Fruit fly (Drosophila melanogaster) whole organism, larva: ENCODE data around the gene CG4218.

Experiments
- noc ChIP-seq: fragments of 200-800 bp; sonication (Bioruptor generic); optimal IDR thresholded peaks from 3 replicates; lab custom pipeline; 2019; ENCODE audit warnings: missing biosample characterization, mild to moderate bottlenecking, missing genetic modification characterization, moderate library complexity

The CG4218 gene

dm6 chr2L:14502578-14503426 is 46.1 kb downstream of the CG4218 start:
- TF ChIP-seq noc = peak; percentile 95

dm6 chr2L:14501132-14501954 is 47.6 kb downstream of the CG4218 start:
- peak; percentile 97 for TF ChIP-seq noc

dm6 chr2L:14500383-14500782 is 48.5 kb downstream of the CG4218 start:
- peak; percentile 97 for TF ChIP-seq noc

- peak; percentile 19 for TF ChIP-seq noc
Measured at dm6 chr2L:14499497-14499896, 49.4 kb downstream of the CG4218 start.

- peak; percentile 55 for TF ChIP-seq noc
Measured at dm6 chr2L:14499078-14499477, 49.8 kb downstream of the CG4218 start.

DNA sequence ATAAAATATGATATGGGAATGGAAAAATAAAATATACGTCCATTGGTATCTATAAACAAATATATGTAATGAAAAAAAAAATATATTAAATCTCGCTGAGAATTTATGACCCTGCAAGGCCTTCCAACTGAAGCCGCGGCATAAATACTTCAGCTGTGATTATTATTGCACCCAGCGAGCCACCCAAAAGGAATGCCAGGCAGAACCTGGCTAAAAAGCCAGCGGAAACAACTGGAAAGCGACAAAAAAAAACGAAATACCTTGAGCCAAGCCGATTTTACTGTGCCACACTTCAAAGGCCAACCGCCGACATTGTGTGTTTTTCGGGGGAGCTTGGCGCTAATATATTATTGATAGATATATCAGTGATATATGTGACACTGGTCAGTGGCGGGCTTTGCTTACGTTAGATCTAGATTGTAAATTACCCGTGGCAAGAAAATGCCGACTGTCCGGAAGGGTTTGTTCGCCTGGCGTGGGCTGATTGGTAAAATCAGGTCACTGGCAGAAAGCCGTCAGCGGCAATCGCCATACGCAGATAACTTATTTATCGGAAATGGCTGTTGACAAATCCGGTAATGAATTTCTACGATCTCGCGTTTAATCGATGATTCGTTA is 50.4 kb downstream of the CG4218 start:
- TF ChIP-seq noc = peak; percentile 92
